Fruit fly (Drosophila melanogaster) whole organism, larva: Measurements from ENCODE around the gene CG10019.

Source experiments
- noc ChIP-seq: fragments of 200-800 bp; sonication (Bioruptor generic); optimal IDR thresholded peaks from 3 replicates; lab custom pipeline; 2019; ENCODE audit warnings: missing biosample characterization, mild to moderate bottlenecking, missing genetic modification characterization, moderate library complexity

Gene CG10019

dm6 chr2L:3701526-3701925 lies 28.7 kb upstream of the CG10019 start, which contains the start of gene CG43145:
Gene CG43145, plus strand, starts transcription at chr2L:3701826.
- no peak for TF ChIP-seq noc (tag; lab: Kevin White, UChicago)

dm6 chr2L:3703260-3703659 lies 27.0 kb upstream of the CG10019 start, which contains the start of gene CG2816:
Gene CG2816, plus strand, starts transcription at chr2L:3703659.
- peak; percentile 94 for TF ChIP-seq noc (tag; lab: Kevin White, UChicago)

- TF ChIP-seq noc (tag; lab: Kevin White, UChicago) = peak; percentile 77
Measured at dm6 chr2L:3705438-3705921, 24.8 kb upstream of the CG10019 start, which contains the start of gene CG31778. Gene CG31778, minus strand, starts transcription at chr2L:3705488.

- TF ChIP-seq noc (tag; lab: Kevin White, UChicago) = no peak
Measured at dm6 chr2L:3706963-3707362, 23.3 kb upstream of the CG10019 start, which contains the start of gene CG31777. Gene CG31777, minus strand, starts transcription at chr2L:3707063.

- TF ChIP-seq noc (tag; lab: Kevin White, UChicago) = no peak
Measured at dm6 chr2L:3711665-3712064, 18.6 kb upstream of the CG10019 start, which contains the start of gene cutlet. Gene cutlet, minus strand, starts transcription at chr2L:3711748.

- TF ChIP-seq noc (tag; lab: Kevin White, UChicago) = no peak
Measured at dm6 chr2L:3712949-3713416, 17.3 kb upstream of the CG10019 start, which contains the start of the genes CG31955 and CG2818. Gene CG31955, minus strand, starts transcription at chr2L:3713105. Gene CG2818, plus strand, starts transcription at chr2L:3713360.

dm6 chr2L:3713545-3714156 lies 16.6 kb upstream of the CG10019 start:
- TF ChIP-seq noc (tag; lab: Kevin White, UChicago) = no peak

dm6 chr2L:3717673-3718235 lies 12.5 kb upstream of the CG10019 start, which contains the start of the genes lectin-24A and Shaw:
Gene lectin-24A, minus strand, starts transcription at chr2L:3717773.
Gene Shaw, plus strand, starts transcription at chr2L:3718185.
- no peak for TF ChIP-seq noc (tag; lab: Kevin White, UChicago)

dm6 chr2L:3719414-3719959 lies 10.8 kb upstream of the CG10019 start:
- TF ChIP-seq noc (tag; lab: Kevin White, UChicago) = no peak

- TF ChIP-seq noc (tag; lab: Kevin White, UChicago) = no peak
Measured at dm6 chr2L:3729635-3730034, 631 bp upstream of the CG10019 start.

dm6 chr2L:3731055-3731454 lies 789 bp downstream of the CG10019 start:
- TF ChIP-seq noc (tag; lab: Kevin White, UChicago) = no peak

- TF ChIP-seq noc (tag; lab: Kevin White, UChicago) = no peak
Measured at dm6 chr2L:3737003-3737662, 6.9 kb downstream of the CG10019 start.

- TF ChIP-seq noc (tag; lab: Kevin White, UChicago) = no peak
Measured at dm6 chr2L:3737682-3738081, 7.4 kb downstream of the CG10019 start.

dm6 chr2L:3740443-3740842 lies 10.2 kb downstream of the CG10019 start:
- TF ChIP-seq noc (tag; lab: Kevin White, UChicago) = no peak

- TF ChIP-seq noc (tag; lab: Kevin White, UChicago) = no peak
Measured at dm6 chr2L:3748691-3749090, 18.4 kb downstream of the CG10019 start.
